Fruit fly (Drosophila melanogaster) ovary, adult (tissue): ENCODE data around the gene CG9525.

Experiments
- CG17801 ChIP-seq: fragments of 200-800 bp; optimal IDR thresholded peaks from 2 replicates; lab custom pipeline; 2019; ENCODE audit warnings: missing biosample characterization, mild to moderate bottlenecking, missing genetic modification characterization, moderate library complexity; ENCODE audit not compliant: partially characterized antibody

CG9525 gene

DNA sequence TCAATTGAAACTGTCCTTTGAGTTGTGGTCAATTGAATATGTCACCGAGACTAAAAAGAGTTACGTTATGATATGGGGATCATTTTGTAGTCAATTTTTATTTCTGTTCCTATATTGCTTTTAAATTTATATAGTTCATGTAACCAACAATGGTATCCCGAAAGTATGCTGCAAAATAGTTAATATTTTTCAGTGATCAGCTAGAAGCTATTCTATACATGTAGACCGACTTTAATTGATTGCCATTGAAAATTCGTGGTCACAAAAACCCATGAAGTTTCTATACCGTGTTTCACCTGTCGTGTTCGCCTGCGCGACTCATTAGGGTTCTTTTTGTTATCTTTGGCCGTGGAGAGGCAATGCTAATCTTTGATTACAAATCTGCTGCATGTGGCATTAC, 12.4 kb upstream of the CG9525 start:
- TF ChIP-seq CG17801, result no peak

DNA sequence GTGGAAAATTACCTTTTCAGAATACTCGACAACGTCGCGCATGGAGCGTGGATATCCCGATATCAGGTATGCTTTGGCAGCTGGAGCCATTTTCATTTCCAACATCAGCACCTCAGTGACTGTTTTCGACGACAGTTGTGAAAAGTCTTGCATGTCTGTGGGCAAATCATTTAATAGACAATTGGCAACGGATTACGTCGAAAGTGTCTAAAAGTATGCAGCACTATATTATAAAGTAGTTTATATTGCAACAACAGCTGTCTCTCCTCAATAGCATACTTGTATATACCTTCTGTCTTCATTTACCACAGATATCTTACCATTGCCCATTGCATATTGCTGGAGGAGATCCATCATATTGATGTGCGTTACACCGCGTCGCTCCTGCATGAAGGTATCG, 10.8 kb upstream of the CG9525 start:
- TF ChIP-seq CG17801, result no peak

DNA sequence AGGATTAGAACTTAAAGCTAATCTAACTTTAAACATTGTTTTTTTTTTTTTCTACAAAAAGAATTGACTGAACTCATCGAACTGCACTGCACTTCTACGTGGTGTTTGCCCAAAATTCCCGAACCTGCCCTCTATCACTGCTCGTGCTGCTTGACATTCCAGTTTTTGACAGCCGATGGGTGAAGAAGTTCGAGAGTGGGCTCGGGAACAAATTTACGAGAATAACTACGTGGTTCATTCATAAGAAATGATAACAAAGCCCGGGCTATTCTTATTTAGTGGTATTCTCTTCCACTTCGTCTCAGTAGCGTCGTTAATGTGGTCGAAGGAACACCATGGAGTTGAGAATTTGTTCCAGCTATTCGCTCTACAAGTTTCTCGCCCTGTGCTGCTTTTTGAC, 5.1 kb upstream of the CG9525 start, which contains the start of gene CG18088:
Gene CG18088, plus strand, starts transcription at position 301 of the 400 bp plus-strand sequence.
- no peak for TF ChIP-seq CG17801

- no peak for TF ChIP-seq CG17801
These were observed 2.5 kb upstream of the CG9525 start, which contains the start of gene CG32984 for dm6 chr2L:8964657-8965056. Gene CG32984 (plus strand): TSS chr2L:8964957.

- TF ChIP-seq CG17801, result no peak
These were observed 3.1 kb downstream of the CG9525 start, which contains the start of gene CG31886 for dm6 chr2L:8959001-8959461. Gene CG31886 (minus strand): TSS chr2L:8959051.

- peak; percentile 84 for TF ChIP-seq CG17801
These were observed 4.1 kb downstream of the CG9525 start for dm6 chr2L:8958046-8958497.

- TF ChIP-seq CG17801, result no peak
These were observed 5.0 kb downstream of the CG9525 start for dm6 chr2L:8957152-8957551.

dm6 chr2L:8956336-8956726, 5.8 kb downstream of the CG9525 start:
- TF ChIP-seq CG17801, result no peak

dm6 chr2L:8955597-8956335, 6.4 kb downstream of the CG9525 start:
- TF ChIP-seq CG17801, result no peak

DNA sequence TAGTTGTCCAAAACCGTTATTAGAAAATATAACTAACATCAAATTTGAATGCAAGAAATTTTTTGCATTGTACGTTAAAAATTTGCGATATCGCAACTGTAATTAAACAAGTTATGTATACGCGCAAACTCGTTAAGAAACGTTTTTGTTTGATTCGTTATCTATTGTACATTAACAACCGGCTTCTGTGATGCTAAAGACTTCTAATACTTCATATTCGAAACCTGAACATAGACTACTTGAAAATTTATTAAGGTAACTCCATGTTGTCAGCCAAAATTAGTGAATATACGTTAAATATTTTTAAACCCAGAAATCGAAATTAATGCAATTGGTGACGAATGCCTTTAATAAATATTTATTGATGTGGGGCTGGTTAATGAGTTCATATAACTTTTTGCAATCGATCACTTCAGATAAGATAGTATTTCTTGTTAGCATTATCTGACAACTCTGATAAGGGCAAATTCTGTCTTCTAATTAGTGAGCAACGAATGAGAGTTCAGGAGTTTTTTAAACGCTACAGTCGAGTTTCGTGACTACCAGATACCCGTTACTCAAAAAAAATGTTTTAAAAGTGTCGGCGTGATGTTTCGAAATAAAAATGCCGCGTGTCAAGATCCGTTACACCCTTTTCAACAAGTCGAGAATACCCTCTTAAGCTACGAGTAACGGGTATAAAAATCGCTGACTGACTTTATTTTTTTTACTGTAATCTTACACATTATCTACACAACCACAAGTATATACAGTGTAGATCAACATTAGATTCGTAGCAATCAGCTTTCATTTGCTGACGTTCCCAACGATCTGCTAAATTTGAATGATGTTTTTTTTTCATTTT, 9.7 kb downstream of the CG9525 start:
- no peak for TF ChIP-seq CG17801

DNA sequence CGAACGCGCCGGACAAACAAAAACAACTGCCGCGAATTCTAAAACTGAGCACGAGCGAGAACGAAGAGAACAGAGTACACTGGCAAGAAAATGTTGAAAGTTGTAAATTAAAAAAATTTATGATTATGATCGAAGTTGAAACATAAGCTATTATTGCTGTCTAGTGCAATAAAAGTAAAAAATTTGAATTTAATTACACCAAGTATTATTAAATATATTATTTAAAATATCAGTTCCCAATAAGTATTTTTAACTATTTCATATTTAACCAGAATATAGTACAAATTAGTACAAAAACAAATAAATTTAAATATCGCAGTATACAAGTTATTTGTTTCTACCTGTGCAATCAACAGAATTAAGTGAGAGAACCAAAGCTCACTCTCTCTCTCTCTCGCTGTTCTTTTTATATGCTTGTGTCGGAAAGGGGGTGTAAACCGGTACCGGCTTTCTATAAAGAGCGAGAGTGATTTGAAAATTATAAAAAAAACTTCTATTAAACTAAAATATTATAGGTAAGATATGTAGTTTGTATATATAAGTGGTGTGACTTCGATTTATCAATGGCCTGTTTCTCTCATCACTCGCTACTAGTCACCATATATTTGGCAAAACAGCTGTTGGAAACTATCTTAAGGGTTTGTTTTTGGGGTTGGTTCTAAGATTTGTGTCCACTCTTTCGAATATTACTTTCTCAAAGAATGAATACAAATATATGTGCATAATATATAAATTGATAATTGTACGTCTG, 10.8 kb downstream of the CG9525 start, which contains the start of gene C1GalTA:
Gene C1GalTA, minus strand, starts transcription at position 33 of the 751 bp plus-strand sequence.
- TF ChIP-seq CG17801, result peak; percentile 99

DNA sequence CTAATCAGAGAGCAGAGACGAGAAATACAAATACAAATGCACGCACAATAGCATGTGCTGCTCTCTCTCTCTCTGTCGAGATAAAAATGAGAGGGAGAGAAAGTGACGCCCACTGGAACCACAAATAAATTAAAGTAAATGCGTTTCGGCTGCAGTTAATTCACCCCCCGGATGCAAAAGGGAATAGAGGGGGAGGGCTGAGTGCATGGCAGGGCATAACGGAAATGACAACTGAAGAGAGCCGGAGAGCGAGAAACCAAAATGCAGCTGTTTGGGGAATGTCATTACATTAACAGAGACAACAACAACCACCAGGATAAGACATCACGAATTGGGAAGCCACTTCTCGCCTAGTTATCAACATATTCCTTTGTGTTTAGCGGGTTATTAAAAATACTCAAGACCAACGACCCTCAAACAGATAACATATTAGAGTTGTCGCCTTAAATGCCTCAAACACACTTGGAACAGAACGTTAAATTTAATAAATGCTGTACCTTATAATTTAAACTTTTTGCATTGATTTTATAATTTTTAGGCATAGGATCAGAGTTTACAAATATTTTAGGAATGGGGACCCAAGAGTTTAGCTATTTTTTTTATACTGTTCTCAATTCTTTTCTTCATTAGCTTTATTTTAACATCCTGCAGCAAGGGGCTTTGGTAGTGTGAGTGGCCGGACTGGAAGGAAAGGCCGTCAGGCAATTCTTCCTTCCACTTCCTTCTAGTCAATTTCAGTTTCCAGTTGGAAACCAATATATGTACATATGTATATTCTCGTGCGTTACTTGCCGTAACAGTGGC, 12.0 kb downstream of the CG9525 start:
- no peak for TF ChIP-seq CG17801

DNA sequence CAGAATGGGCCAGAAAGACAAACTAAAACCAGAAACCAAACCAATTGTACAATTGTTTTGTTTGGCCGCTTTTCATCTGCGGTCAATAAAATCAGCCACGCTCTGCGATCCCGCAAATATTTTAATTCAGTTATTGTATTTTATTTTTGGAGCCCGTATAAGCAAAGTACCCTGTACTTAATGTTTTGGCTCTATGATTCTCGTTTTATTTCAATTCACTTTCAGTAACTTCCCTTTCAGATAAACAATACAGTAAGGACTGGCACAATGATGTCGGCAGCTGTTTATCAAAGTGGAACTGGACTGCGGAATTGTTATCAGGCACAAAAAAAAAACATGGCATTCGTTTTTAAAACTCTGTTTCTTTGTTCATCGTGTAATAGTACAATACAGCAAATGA, 13.5 kb downstream of the CG9525 start:
- TF ChIP-seq CG17801, result no peak

DNA sequence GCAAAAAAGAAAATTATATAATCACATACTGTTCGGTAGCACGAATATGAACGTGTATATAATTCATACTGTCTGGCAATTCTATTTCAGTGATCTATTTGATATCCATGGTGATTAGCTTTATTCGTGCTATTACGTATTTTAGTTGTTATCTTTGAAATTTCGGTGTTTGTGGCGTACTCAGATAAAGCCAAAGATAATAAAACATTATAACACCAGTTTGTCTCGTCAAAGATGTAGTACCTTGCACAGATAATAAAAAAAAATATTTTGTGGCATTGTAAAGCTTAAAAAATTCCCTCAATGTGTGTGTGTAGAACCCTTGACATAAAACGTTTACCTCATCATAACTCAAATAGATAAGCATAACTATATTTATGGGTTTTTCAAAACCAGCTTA, 14.2 kb downstream of the CG9525 start:
- peak; percentile 28 for TF ChIP-seq CG17801

DNA sequence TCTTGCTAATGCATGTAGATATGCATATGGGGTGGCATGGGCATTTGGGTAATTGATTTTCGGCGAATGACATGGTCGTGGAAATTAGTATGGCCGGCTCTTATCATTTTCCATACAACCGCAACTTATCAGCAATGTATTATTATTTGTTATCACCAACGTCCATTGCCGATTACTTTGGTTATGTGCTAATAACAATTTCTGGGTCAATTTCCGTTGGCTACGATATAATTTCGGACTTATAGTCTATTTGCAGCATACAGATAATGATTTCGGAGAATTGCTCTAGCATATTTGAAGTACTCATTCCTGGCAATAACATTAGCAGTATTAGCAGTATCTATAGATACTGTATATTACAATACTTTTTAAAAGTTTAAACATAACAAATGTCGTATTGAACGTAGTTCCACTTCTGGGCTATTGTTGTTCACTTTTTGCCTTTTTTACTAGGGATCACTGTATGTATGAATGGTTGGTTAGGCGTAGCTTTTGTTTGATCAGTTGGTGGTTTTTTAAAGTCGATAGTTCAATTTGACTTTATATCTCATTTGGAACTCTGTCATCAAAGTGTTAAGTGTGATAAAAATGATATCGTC, 15.3 kb downstream of the CG9525 start, which contains the start of gene CG46397:
Gene CG46397, plus strand, starts transcription at position 549 of the 599 bp plus-strand sequence.
- TF ChIP-seq CG17801, result no peak
